Fruit fly (Drosophila melanogaster) Kc167 (cell line): ENCODE measurements around the gene Coq7.

Source experiments
- Myc ChIP-seq: fragments of >200 bp; optimal IDR thresholded peaks from 2 replicates; lab custom pipeline; 2017; ENCODE audit warnings: missing external identifiers
- Sin3A ChIP-seq: fragments of >200 bp; optimal IDR thresholded peaks from 2 replicates; lab custom pipeline; 2018; ENCODE audit warnings: missing external identifiers
- h ChIP-seq: fragments of >200 bp; optimal IDR thresholded peaks from 3 replicates; lab custom pipeline; 2018; ENCODE audit warnings: missing external identifiers
- insv ChIP-seq: fragments of >200 bp; optimal IDR thresholded peaks from 3 replicates; lab custom pipeline; 2018; ENCODE audit warnings: missing external identifiers

- no peak for TF ChIP-seq Myc
- TF ChIP-seq insv (lab: Kevin White, UChicago), result no peak
- no peak for TF ChIP-seq h (lab: Kevin White, UChicago)
- TF ChIP-seq Sin3A (lab: Kevin White, UChicago), result no peak
These were observed 34.4 kb downstream of the Coq7 start for dm6 chrX:6805404-6805803.
